Worm (Caenorhabditis elegans): ENCODE results near the gene C06B8.7.

C06B8.7 gene

DNA sequence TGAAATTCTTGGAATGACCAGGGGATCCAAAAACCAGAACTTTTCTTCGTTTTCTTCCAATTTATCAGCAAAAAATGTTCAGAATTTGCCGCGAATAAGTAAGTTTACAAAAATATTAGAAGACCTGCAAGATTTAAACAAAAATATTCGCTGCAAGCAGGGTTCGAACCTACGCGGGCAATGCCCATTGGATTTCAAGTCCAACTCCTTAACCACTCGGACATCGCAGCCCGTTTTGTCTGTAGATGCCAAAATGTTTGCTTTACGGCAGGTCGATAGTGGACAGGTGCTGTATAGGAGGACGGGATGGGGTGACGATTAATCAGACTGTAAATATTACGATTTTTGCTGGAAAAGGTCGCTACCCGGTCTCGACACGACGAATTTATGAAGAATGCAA lies 49.2 kb downstream of the C06B8.7 start (continued):
- no peak for TF ChIP-seq F33H1.4 (GFP tag; IDR thresholded peaks at IDR 0.05)
- TF ChIP-seq ceh-100 (GFP tag; IDR thresholded peaks at IDR 0.05): 0 out of 2 replicates have a peak, but pooled peaks have one; percentile 18
- TF ChIP-seq B0035.1 (tag; optimal IDR thresholded peaks at IDR 0.05): no peak
- TF ChIP-seq cebp-1 (GFP tag; IDR thresholded peaks at IDR 0.05): no peak
- peak; percentile 33 for TF ChIP-seq cebp-1 (tag; optimal IDR thresholded peaks at IDR 0.05)
- TF ChIP-seq C06A6.2 (GFP tag; conservative IDR thresholded peaks at IDR 0.05): no peak
- no peak for TF ChIP-seq gei-17 (GFP tag; optimal IDR thresholded peaks at IDR 0.05)
- TF ChIP-seq lin-54 (GFP tag; optimal IDR thresholded peaks at IDR 0.05): peak; percentile 7
- TF ChIP-seq unc-62 (GFP tag; optimal IDR thresholded peaks at IDR 0.05): no peak
- TF ChIP-seq Y95B8A.8 (GFP tag; IDR thresholded peaks at IDR 0.05): 0 out of 2 replicates have a peak, but pooled peaks have one; percentile 49
- peak; percentile 16 for TF ChIP-seq snpc-1.3 (tag; optimal IDR thresholded peaks at IDR 0.05; ENCODE audit: insufficient read depth)
- no peak for TF ChIP-seq C17E4.6 (GFP tag; IDR thresholded peaks at IDR 0.05)
- peak; percentile 56; the same call in 1 of the 2 replicates for TF ChIP-seq B0336.3 (GFP tag; IDR thresholded peaks at IDR 0.05)
- TF ChIP-seq aptf-3 (GFP tag; IDR thresholded peaks at IDR 0.05): no peak
- no peak for TF ChIP-seq hlh-12 (tag; optimal IDR thresholded peaks at IDR 0.05)
- TF ChIP-seq F10E7.11 (tag; optimal IDR thresholded peaks at IDR 0.05): no peak
- TF ChIP-seq ceh-27 (GFP tag; optimal IDR thresholded peaks at IDR 0.05): peak; percentile 15
- TF ChIP-seq xnd-1 (tag; optimal IDR thresholded peaks at IDR 0.05): no peak
- peak; percentile 50 for TF ChIP-seq snpc-4 (GFP tag; optimal IDR thresholded peaks at IDR 0.05)
- TF ChIP-seq snpc-4 (tag; optimal IDR thresholded peaks at IDR 0.05): peak in 1 of 4 experiments; percentile 43
- no peak for TF ChIP-seq ama-1 (optimal IDR thresholded peaks at IDR 0.05)
- peak in 1 of 2 experiments; percentile 43 for TF ChIP-seq ama-1 (GFP tag; optimal IDR thresholded peaks at IDR 0.05)
- TF ChIP-seq snpc-1.1 (tag; optimal IDR thresholded peaks at IDR 0.05; ENCODE audit: insufficient read depth): no peak
- no peak for TF ChIP-seq hlh-26 (GFP tag; conservative IDR thresholded peaks at IDR 0.05)
- no peak for TF ChIP-seq T26A5.8 (tag; optimal IDR thresholded peaks at IDR 0.05)
- TF ChIP-seq ccch-3 (GFP tag; optimal IDR thresholded peaks at IDR 0.05): no peak
- no peak for TF ChIP-seq somi-1 (GFP tag; optimal IDR thresholded peaks at IDR 0.05)
- no peak for TF ChIP-seq madf-8 (GFP tag; conservative IDR thresholded peaks at IDR 0.05)
- TF ChIP-seq nfya-1 (tag; optimal IDR thresholded peaks at IDR 0.05; ENCODE audit: borderline replicate concordance, insufficient read depth): no peak
- TF ChIP-seq hsf-1 (GFP tag; IDR thresholded peaks at IDR 0.05): peak; percentile 51; the same call in 1 of the 2 replicates

DNA sequence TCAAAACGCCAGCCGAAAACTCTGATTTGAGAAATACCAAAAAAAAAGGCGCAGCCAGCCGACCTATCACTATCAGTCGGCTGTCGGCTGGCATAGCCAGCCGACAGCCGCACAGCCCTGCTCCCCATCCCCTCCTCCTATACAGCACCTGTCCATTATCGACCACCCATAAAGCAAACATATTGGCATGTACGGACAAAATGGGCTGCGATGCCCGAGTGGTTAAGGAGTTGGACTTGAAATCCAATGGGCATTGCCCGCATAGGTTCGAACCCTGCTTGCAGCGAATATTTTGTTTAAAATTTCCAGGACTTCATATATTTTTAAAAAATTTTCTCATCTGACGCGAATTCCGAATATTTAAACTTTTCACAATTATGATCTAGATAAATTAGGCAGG lies 51.9 kb downstream of the C06B8.7 start:
- peak; percentile 73 for TF ChIP-seq tbp1 (GFP tag; optimal IDR thresholded peaks at IDR 0.05)
- peak; percentile 26 for TF ChIP-seq rpc-1 (optimal IDR thresholded peaks at IDR 0.05)
- TF ChIP-seq rpc-1 (tag; optimal IDR thresholded peaks at IDR 0.05): peak; percentile 52
- TF ChIP-seq pha-4 (tag; optimal IDR thresholded peaks at IDR 0.05): no peak
- no peak for TF ChIP-seq nfyb-1 (GFP tag; IDR thresholded peaks at IDR 0.05)
- peak; percentile 52 for TF ChIP-seq B0261.1 (tag; optimal IDR thresholded peaks at IDR 0.05)
- TF ChIP-seq lsy-27 (tag; optimal IDR thresholded peaks at IDR 0.05; ENCODE audit: borderline replicate concordance, insufficient read depth): no peak

DNA sequence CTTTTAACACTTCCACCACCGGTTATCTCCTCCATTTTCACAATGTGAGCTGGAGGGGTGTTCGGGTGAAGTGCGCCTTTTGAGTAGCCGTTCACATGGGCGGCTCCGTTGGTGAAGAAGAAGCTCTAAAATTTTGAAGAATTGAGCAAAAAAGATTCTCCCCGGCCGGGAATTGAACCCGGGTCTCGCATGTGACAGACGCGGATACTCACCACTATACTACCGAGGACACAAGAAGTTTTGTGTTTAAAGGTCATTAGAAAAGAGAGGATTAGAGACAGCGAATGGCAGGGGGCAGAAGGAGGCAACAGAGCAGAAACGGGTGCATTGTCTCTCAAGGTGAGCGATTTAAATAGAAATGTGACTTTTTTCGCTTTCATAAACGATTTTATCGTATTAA lies 53.1 kb downstream of the C06B8.7 start:
- TF ChIP-seq C06A6.2 (GFP tag; conservative IDR thresholded peaks at IDR 0.05): no peak
- peak; percentile 81 for TF ChIP-seq hmg-1.2 (GFP tag; IDR thresholded peaks at IDR 0.05)
- no peak for TF ChIP-seq lsy-27 (tag; optimal IDR thresholded peaks at IDR 0.05; ENCODE audit: borderline replicate concordance, insufficient read depth)
- peak; percentile 63 for TF ChIP-seq mcd-1 (GFP tag; IDR thresholded peaks at IDR 0.05)
- no peak for TF ChIP-seq tlf-1 (GFP tag; optimal IDR thresholded peaks at IDR 0.05)
- TF ChIP-seq dox-1 (GFP tag; IDR thresholded peaks at IDR 0.05): peak; percentile 63
- TF ChIP-seq athp-1 (tag; optimal IDR thresholded peaks at IDR 0.05): peak; percentile 27
- TF ChIP-seq hrde-1 (tag; optimal IDR thresholded peaks at IDR 0.05; ENCODE audit: borderline replicate concordance): peak; percentile 7
- no peak for TF ChIP-seq sptf-2 (GFP tag; optimal IDR thresholded peaks at IDR 0.05)
- TF ChIP-seq lin-40 (tag; optimal IDR thresholded peaks at IDR 0.05): peak; percentile 47
- TF ChIP-seq F23B12.7 (tag; optimal IDR thresholded peaks at IDR 0.05; ENCODE audit: insufficient read depth): peak; percentile 58
- peak; percentile 18 for TF ChIP-seq ets-4 (GFP tag; optimal IDR thresholded peaks at IDR 0.05)
- no peak for TF ChIP-seq F10E7.11 (tag; optimal IDR thresholded peaks at IDR 0.05)
- TF ChIP-seq lir-1 (GFP tag; conservative IDR thresholded peaks at IDR 0.05): no peak
- no peak for TF ChIP-seq gei-17 (GFP tag; optimal IDR thresholded peaks at IDR 0.05)
- peak; percentile 92 for TF ChIP-seq B0261.1 (tag; optimal IDR thresholded peaks at IDR 0.05)
